Fruit fly (Drosophila melanogaster) whole organism, embryonic: ENCODE data around the gene CG4653.

Experiments
- Awh ChIP-seq: fragments of 200-800 bp; sonication (Bioruptor generic); IDR thresholded peaks from 2 replicates; pipeline ENCODE4, ENCODE4 v1.3.6; 2022; ENCODE audit warnings: missing biosample characterization, missing genetic modification characterization
- CG11560 ChIP-seq: fragments of 200-800 bp; sonication (Bioruptor generic); IDR thresholded peaks from 3 replicates; pipeline ENCODE4 v1.3.6; 2022; ENCODE audit warnings: missing biosample characterization, missing genetic modification characterization
- CG12769 ChIP-seq: fragments of 200-800 bp; sonication (Bioruptor generic); optimal IDR thresholded peaks from 2 replicates; lab custom pipeline; 2019; ENCODE audit warnings: missing biosample characterization, mild to moderate bottlenecking, missing genetic modification characterization, moderate library complexity
- CG13894 ChIP-seq: fragments of 200-800 bp; sonication (Bioruptor generic); optimal IDR thresholded peaks from 3 replicates; lab custom pipeline; 2018; ENCODE audit warnings: missing biosample characterization, mild to moderate bottlenecking, missing genetic modification characterization, moderate library complexity
- CG17359 ChIP-seq: fragments of 200-800 bp; sonication (Bioruptor generic); optimal IDR thresholded peaks from 3 replicates; lab custom pipeline; 2018; ENCODE audit warnings: missing biosample characterization, mild to moderate bottlenecking, missing genetic modification characterization, moderate library complexity
- CG17802 ChIP-seq: fragments of 200-800 bp; sonication (Bioruptor generic); optimal IDR thresholded peaks from 2 replicates; lab custom pipeline; 2018; ENCODE audit warnings: missing biosample characterization, mild to moderate bottlenecking, missing genetic modification characterization, moderate library complexity
- CG34422 ChIP-seq: fragments of 200-800 bp; sonication (Bioruptor generic); IDR thresholded peaks from 3 replicates; pipeline ENCODE4 v1.3.6; 2022; ENCODE audit warnings: missing biosample characterization, missing genetic modification characterization
- CG4617 ChIP-seq: fragments of 200-800 bp; sonication (Bioruptor generic); optimal IDR thresholded peaks from 3 replicates; lab custom pipeline; 2016; ENCODE audit warnings: missing biosample characterization, missing genetic modification characterization, borderline replicate concordance
- CG7928 ChIP-seq: fragments of 200-800 bp; sonication (Bioruptor generic); optimal IDR thresholded peaks from 2 replicates; lab custom pipeline; 2017; ENCODE audit warnings: missing biosample characterization, mild to moderate bottlenecking, missing genetic modification characterization
- Drgx ChIP-seq: fragments of 200-800 bp; sonication (Bioruptor generic); IDR thresholded peaks from 2 replicates; pipeline ENCODE4 v1.3.6; 2022; ENCODE audit warnings: missing biosample characterization, missing genetic modification characterization
- Ets65A ChIP-seq: fragments of 200-800 bp; sonication (Bioruptor generic); peaks from one replicate; lab custom pipeline; 2016; ENCODE audit warnings: missing biosample characterization, missing genetic modification characterization
- Hand ChIP-seq: fragments of 200-800 bp; sonication (Bioruptor generic); optimal IDR thresholded peaks from 2 replicates; lab custom pipeline; 2017; ENCODE audit warnings: mild to moderate bottlenecking, missing biosample characterization, missing genetic modification reagents, missing genetic modification characterization
- Hmr ChIP-seq: fragments of 200-800 bp; sonication (Bioruptor generic); optimal IDR thresholded peaks from 3 replicates; lab custom pipeline; 2017; ENCODE audit warnings: mild to moderate bottlenecking, missing biosample characterization, missing genetic modification reagents, missing genetic modification characterization
- Hr78 ChIP-seq, 2 experiments: fragments of 200-800 bp in 1 of 2; fragments of >200 bp in 1 of 2; sonication (Bioruptor generic) in 1 of 2; optimal IDR thresholded peaks; 2 replicates each; lab custom pipeline; 2017 to 2019; ENCODE audit warnings: missing biosample characterization in 2 of 2, missing genetic modification characterization in 2 of 2, mild to moderate bottlenecking in 1 of 2, moderate library complexity in 1 of 2
- Vsx1 ChIP-seq: fragments of 200-800 bp; sonication (Bioruptor generic); optimal IDR thresholded peaks from 2 replicates; lab custom pipeline; 2017; ENCODE audit warnings: missing biosample characterization, mild to moderate bottlenecking, missing genetic modification characterization, missing genetic modification reagents
- Xrp1 ChIP-seq: fragments of 200-800 bp; sonication (Bioruptor generic); IDR thresholded peaks from 2 replicates; pipeline ENCODE4 v1.3.6; 2022; ENCODE audit warnings: missing biosample characterization, missing genetic modification characterization
- abd-A ChIP-seq: fragments of 200-800 bp; sonication (Bioruptor generic); optimal IDR thresholded peaks from 3 replicates; lab custom pipeline; 2019; ENCODE audit warnings: missing biosample characterization, mild to moderate bottlenecking, missing genetic modification characterization, moderate library complexity
- bcd ChIP-seq: fragments of 200-800 bp; sonication (Bioruptor generic); optimal IDR thresholded peaks from 2 replicates; lab custom pipeline; 2017; ENCODE audit warnings: missing biosample characterization, mild to moderate bottlenecking, missing genetic modification characterization
- chinmo ChIP-seq: fragments of 200-800 bp; sonication (Bioruptor generic); IDR thresholded peaks from 4 replicates; pipeline ENCODE4 v1.3.6; 2022; ENCODE audit warnings: missing biosample characterization, missing genetic modification characterization; ENCODE audit not compliant: partially characterized antibody
- danr ChIP-seq: fragments of 200-800 bp; sonication (Bioruptor generic); IDR thresholded peaks from 2 replicates; pipeline ENCODE4 v1.3.6; 2022; ENCODE audit warnings: missing biosample characterization, missing genetic modification characterization
- en ChIP-seq: fragments of 200-800 bp; sonication (Bioruptor generic); optimal IDR thresholded peaks from 2 replicates; lab custom pipeline; 2016; ENCODE audit warnings: missing biosample characterization, missing genetic modification characterization
- ewg ChIP-seq: fragments of 200-800 bp; sonication (Bioruptor generic); optimal IDR thresholded peaks from 3 replicates; lab custom pipeline; 2017; ENCODE audit warnings: mild to moderate bottlenecking, missing biosample characterization, missing genetic modification reagents, missing genetic modification characterization
- exex ChIP-seq: fragments of 200-800 bp; sonication (Bioruptor generic); optimal IDR thresholded peaks from 4 replicates; lab custom pipeline; 2018; ENCODE audit warnings: missing biosample characterization, mild to moderate bottlenecking, missing genetic modification characterization, moderate library complexity
- fd96Cb ChIP-seq: fragments of 200-800 bp; sonication (Bioruptor generic); optimal IDR thresholded peaks from 2 replicates; lab custom pipeline; 2018; ENCODE audit warnings: missing biosample characterization, mild to moderate bottlenecking, missing genetic modification characterization, moderate library complexity
- fu2 ChIP-seq: fragments of 200-800 bp; sonication (Bioruptor generic); optimal IDR thresholded peaks from 2 replicates; lab custom pipeline; 2016; ENCODE audit warnings: missing biosample characterization, missing genetic modification characterization
- grn ChIP-seq: fragments of 200-800 bp; sonication (Bioruptor generic); optimal IDR thresholded peaks from 3 replicates; lab custom pipeline; 2017; ENCODE audit warnings: missing biosample characterization, missing genetic modification characterization
- jigr1 ChIP-seq: fragments of 200-800 bp; sonication (Bioruptor generic); IDR thresholded peaks from 3 replicates; pipeline ENCODE4 v1.3.6; 2022; ENCODE audit warnings: missing biosample characterization, missing genetic modification characterization
- nmo ChIP-seq: fragments of 200-800 bp; sonication (Bioruptor generic); optimal IDR thresholded peaks from 2 replicates; lab custom pipeline; 2018; ENCODE audit warnings: missing biosample characterization, mild to moderate bottlenecking, missing genetic modification characterization, moderate library complexity
- oc ChIP-seq: fragments of 200-800 bp; sonication (Bioruptor generic); optimal IDR thresholded peaks from 2 replicates; lab custom pipeline; 2018; ENCODE audit warnings: missing biosample characterization, mild to moderate bottlenecking, missing genetic modification characterization, moderate library complexity
- pros ChIP-seq: fragments of 200-800 bp; sonication (Bioruptor generic); optimal IDR thresholded peaks from 3 replicates; lab custom pipeline; 2019; ENCODE audit warnings: missing biosample characterization, mild to moderate bottlenecking, missing genetic modification characterization, moderate library complexity
- sens ChIP-seq: fragments of 200-800 bp; sonication (Bioruptor generic); peaks from one replicate; lab custom pipeline; 2016; ENCODE audit warnings: missing biosample characterization, missing genetic modification characterization
- sima ChIP-seq: fragments of 200-800 bp; sonication (Bioruptor generic); optimal IDR thresholded peaks from 2 replicates; lab custom pipeline; 2016; ENCODE audit warnings: missing biosample characterization, missing genetic modification characterization
- sna ChIP-seq: fragments of 200-800 bp; sonication (Bioruptor generic); IDR thresholded peaks from 2 replicates; pipeline ENCODE4 v1.3.6; 2022; ENCODE audit warnings: missing biosample characterization, missing genetic modification characterization; ENCODE audit not compliant: partially characterized antibody
- ssp ChIP-seq: fragments of 200-800 bp; sonication (Bioruptor generic); IDR thresholded peaks from 2 replicates; pipeline ENCODE4 v1.3.6; 2022; ENCODE audit warnings: missing biosample characterization, missing genetic modification characterization
- sug ChIP-seq: fragments of 200-800 bp; optimal IDR thresholded peaks from 2 replicates; lab custom pipeline; 2019; ENCODE audit warnings: missing biosample characterization, mild to moderate bottlenecking, missing genetic modification characterization, moderate library complexity
- trh ChIP-seq: fragments of 200-800 bp; sonication (Bioruptor generic); optimal IDR thresholded peaks from 2 replicates; lab custom pipeline; 2016; ENCODE audit warnings: missing biosample characterization, missing genetic modification characterization
- tx ChIP-seq: fragments of 200-800 bp; sonication (Bioruptor generic); optimal IDR thresholded peaks from 2 replicates; lab custom pipeline; 2016; ENCODE audit warnings: missing biosample characterization, missing genetic modification characterization
- vvl ChIP-seq: fragments of 200-800 bp; sonication (Bioruptor generic); IDR thresholded peaks from 2 replicates; pipeline ENCODE4 v1.3.6; 2022; ENCODE audit warnings: missing biosample characterization, missing genetic modification characterization
- yki ChIP-seq: fragments of >200 bp; optimal IDR thresholded peaks from 3 replicates; lab custom pipeline; 2018

Gene CG4653

dm6 chrX:16733244-16733643, 29.4 kb downstream of the CG4653 start:
- TF ChIP-seq Vsx1 (GFP tag; lab: Kevin White, UChicago) (no peak), ssp (GFP tag; lab: Robert Waterston, UW) (no peak), Ets65A (GFP tag; lab: Kevin White, UChicago) (peak; percentile 34), exex (no peak), CG4617 (GFP tag; lab: Kevin White, UChicago) (no peak), CG13894 (tag; lab: Kevin White, UChicago) (peak; percentile 87), jigr1 (GFP tag; lab: Robert Waterston, UW) (no peak), sug (no peak), Drgx (GFP tag; lab: Robert Waterston, UW) (no peak), tx (GFP tag; lab: Kevin White, UChicago) (no peak), Awh (GFP tag; lab: Robert Waterston, UW) (peak; percentile 45; the same call in 1 of the 2 replicates), bcd (GFP tag; lab: Kevin White, UChicago) (no peak), ewg (GFP tag; lab: Kevin White, UChicago) (no peak), CG17359 (tag; lab: Kevin White, UChicago) (no peak), yki (no peak), sens (GFP tag; lab: Kevin White, UChicago) (peak; percentile 3), nmo (GFP tag; lab: Kevin White, UChicago) (no peak), fu2 (GFP tag; lab: Kevin White, UChicago) (no peak), danr (no peak), oc (tag; lab: Kevin White, UChicago) (no peak), Hmr (GFP tag; lab: Kevin White, UChicago) (no peak), sna (GFP tag; lab: Robert Waterston, UW) (no peak), abd-A (tag; lab: Kevin White, UChicago) (peak; percentile 57), grn (GFP tag; lab: Kevin White, UChicago) (peak; percentile 71), CG34422 (GFP tag; lab: Robert Waterston, UW) (no peak), CG11560 (tag; lab: Robert Waterston, UW) (no peak), Hr78 (GFP tag; optimal IDR thresholded peaks at IDR 0.05; lab: Kevin White, UChicago) (no peak), CG7928 (no peak), sima (GFP tag; lab: Kevin White, UChicago) (no peak), CG17802 (no peak), Hand (GFP tag; lab: Kevin White, UChicago) (no peak), fd96Cb (tag; lab: Kevin White, UChicago) (no peak), en (GFP tag; lab: Kevin White, UChicago) (no peak)

DNA sequence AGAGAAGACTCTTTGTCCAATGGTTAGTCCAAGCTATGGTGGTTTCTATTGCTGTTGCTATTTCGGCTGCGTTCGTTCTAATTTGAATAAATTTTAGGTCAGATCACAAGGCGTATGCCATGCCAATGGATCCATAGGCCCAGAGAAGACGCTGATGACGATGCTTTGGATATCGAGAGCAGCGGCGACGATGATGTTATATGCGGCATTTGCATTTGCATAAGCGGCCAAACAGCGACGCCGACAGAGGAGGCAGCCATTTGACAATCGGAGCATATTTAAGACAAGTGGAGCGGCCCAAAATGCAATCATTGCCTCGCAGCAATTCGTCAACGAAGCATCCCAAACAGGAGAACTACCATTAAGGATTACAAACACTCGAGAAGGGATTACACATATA, 30.8 kb downstream of the CG4653 start, which contains the start of gene TwdlY:
TwdlY (plus strand) TSS at position 301 of the 400 bp plus-strand sequence.
- TF ChIP-seq vvl (GFP tag; lab: Robert Waterston, UW), result peak; percentile 53; the same call in 1 of the 2 replicates
- no peak for TF ChIP-seq pros (GFP tag; lab: Kevin White, UChicago)
- TF ChIP-seq chinmo (GFP tag; lab: Robert Waterston, UW), result peak; percentile 53; the same call in 1 of the 4 replicates
- no peak for TF ChIP-seq trh
- TF ChIP-seq CG12769 (tag; lab: Kevin White, UChicago), result peak; percentile 6
- TF ChIP-seq, all 482 proteins: peak for 3

- no peak for TF ChIP-seq Xrp1 (GFP tag; lab: Robert Waterston, UW)
- TF ChIP-seq CG13894 (tag; lab: Kevin White, UChicago), result peak; percentile 94
Observed at dm6 chrX:16736180-16736579, 32.3 kb downstream of the CG4653 start.
